Worm (Caenorhabditis elegans): ENCODE data around the gene chat-1.

ce11 chrIV:4437825-4438224 lies 9.3 kb upstream of the chat-1 start:
- TF ChIP-seq him-1 (tag; optimal IDR thresholded peaks at IDR 0.05) (no peak), dao-5 (tag; optimal IDR thresholded peaks at IDR 0.05) (no peak), W03F9.2 (tag; optimal IDR thresholded peaks at IDR 0.05) (no peak)
